Worm (Caenorhabditis elegans) whole organism, L4/young adult: Measurements from ENCODE around the gene K10C2.2.

Experiments used
- W03F9.2 ChIP-seq: fragments of 150-350 bp; optimal IDR thresholded peaks from 2 replicates; lab custom pipeline; 2014; ENCODE audit warnings: missing biosample characterization, missing genetic modification characterization
- dao-5 ChIP-seq: sonication (generic microtip); optimal IDR thresholded peaks from 2 replicates; lab custom pipeline; 2016; ENCODE audit warnings: missing genotype, missing genetic modification characterization, moderate library complexity, missing compliant biosample characterization
- him-1 ChIP-seq: sonication (generic microtip); optimal IDR thresholded peaks from 2 replicates; lab custom pipeline; 2016; ENCODE audit warnings: missing genotype, missing genetic modification reagents, missing genetic modification characterization, missing compliant biosample characterization

- TF ChIP-seq him-1 (tag; lab: Kevin White, UChicago) = no peak
- no peak for TF ChIP-seq W03F9.2 (tag; lab: Kevin White, UChicago)
- no peak for TF ChIP-seq dao-5
These were observed 13.0 kb upstream of the K10C2.2 start, which contains the start of gene asp-14 for ce11 chrX:6446564-6446963.
